Fruit fly (Drosophila melanogaster) whole organism: ENCODE results near the gene Src64B.

ENCODE experiments used
- CG8478 ChIP-seq: fragments of >200 bp; optimal IDR thresholded peaks from 2 replicates; lab custom pipeline; 2018; ENCODE audit warnings: inconsistent platforms
- Dll ChIP-seq: fragments of >200 bp; optimal IDR thresholded peaks from 2 replicates; lab custom pipeline; 2017
- pan ChIP-seq: fragments of >200 bp; optimal IDR thresholded peaks from 2 replicates; lab custom pipeline; 2017
- psq ChIP-seq: fragments of >200 bp; optimal IDR thresholded peaks from 2 replicates; lab custom pipeline; 2017
- usp ChIP-seq: fragments of >200 bp; optimal IDR thresholded peaks from 2 replicates; lab custom pipeline; 2017; ENCODE audit warnings: missing biosample characterization, missing genetic modification characterization, mixed read lengths

dm6 chr3L:4545731-4546130, 80.3 kb downstream of the Src64B start:
- TF ChIP-seq usp (GFP tag; lab: Kevin White, UChicago) (no peak), CG8478 (lab: Kevin White, UChicago) (no peak), pan (lab: Kevin White, UChicago) (no peak), psq (no peak), Dll (lab: Kevin White, UChicago) (no peak)
